Fruit fly (Drosophila melanogaster) whole organism, wandering third instar larva: ENCODE results near the gene f.

Experiments used
- Abd-B ChIP-seq: fragments of >200 bp; optimal IDR thresholded peaks from 2 replicates; lab custom pipeline; 2017; ENCODE audit warnings: missing biosample characterization, missing genetic modification characterization
- CG32264 ChIP-seq: fragments of 200-800 bp; sonication (Bioruptor generic); optimal IDR thresholded peaks from 2 replicates; lab custom pipeline; 2016; ENCODE audit warnings: missing biosample characterization, missing genetic modification characterization
- CG9705 ChIP-seq: fragments of 200-800 bp; sonication (Bioruptor generic); optimal IDR thresholded peaks from 2 replicates; lab custom pipeline; 2018; ENCODE audit warnings: missing biosample characterization, mild to moderate bottlenecking, missing genetic modification characterization
- Dfd ChIP-seq: fragments of >200 bp; optimal IDR thresholded peaks from 2 replicates; lab custom pipeline; 2017; ENCODE audit warnings: missing biosample characterization, missing genetic modification characterization
- GATAd ChIP-seq: sonication (Bioruptor generic); optimal IDR thresholded peaks from 2 replicates; lab custom pipeline; 2016; ENCODE audit warnings: missing biosample characterization, missing genetic modification characterization
- HLH106 ChIP-seq: fragments of 200-800 bp; optimal IDR thresholded peaks from 3 replicates; lab custom pipeline; 2019; ENCODE audit warnings: missing biosample characterization, mild to moderate bottlenecking, missing genetic modification characterization, moderate library complexity
- Hnf4 ChIP-seq: fragments of 200-800 bp; sonication (Bioruptor generic); optimal IDR thresholded peaks from 2 replicates; lab custom pipeline; 2016; ENCODE audit warnings: missing biosample characterization, mild to moderate bottlenecking, missing genetic modification characterization
- Hr78 ChIP-seq: fragments of >200 bp; optimal IDR thresholded peaks from 2 replicates; lab custom pipeline; 2017; ENCODE audit warnings: missing biosample characterization, missing genetic modification characterization
- Hr83 ChIP-seq: fragments of 200-300 bp; sonication (Bioruptor generic); optimal IDR thresholded peaks from 2 replicates; lab custom pipeline; 2016; ENCODE audit warnings: missing biosample characterization, mild to moderate bottlenecking, missing genetic modification characterization, moderate library complexity; ENCODE audit not compliant: poor library complexity, severe bottlenecking
- Jra ChIP-seq: sonication (Bioruptor generic); optimal IDR thresholded peaks from 2 replicates; lab custom pipeline; 2016; ENCODE audit warnings: missing biosample characterization, missing genetic modification characterization
- Mio ChIP-seq: sonication (Bioruptor generic); optimal IDR thresholded peaks from 2 replicates; lab custom pipeline; 2016; ENCODE audit warnings: missing biosample characterization, missing genetic modification characterization
- Myc ChIP-seq: fragments of >200 bp; optimal IDR thresholded peaks from 2 replicates; lab custom pipeline; 2017
- N ChIP-seq: fragments of >200 bp; optimal IDR thresholded peaks from 2 replicates; lab custom pipeline; 2018; ENCODE audit warnings: missing biosample characterization, missing external identifiers, missing genetic modification characterization
- OdsH ChIP-seq: fragments of 200-800 bp; sonication (Bioruptor generic); optimal IDR thresholded peaks from 2 replicates; lab custom pipeline; 2016; ENCODE audit warnings: missing biosample characterization, mild to moderate bottlenecking, missing genetic modification characterization
- Rel ChIP-seq, 2 experiments: fragments of 200-800 bp; sonication (Bioruptor generic) in 1 of 2; optimal IDR thresholded peaks; 2 replicates in 1 of 2; 3 replicates in 1 of 2; lab custom pipeline; 2016 to 2019; ENCODE audit warnings: mild to moderate bottlenecking in 2 of 2, missing biosample characterization in 2 of 2, missing genetic modification characterization in 2 of 2, moderate library complexity in 1 of 2
- Vsx2 ChIP-seq: fragments of 200-300, 225-300 bp; sonication (Bioruptor generic); optimal IDR thresholded peaks from 2 replicates; lab custom pipeline; 2018; ENCODE audit warnings: missing biosample characterization, missing genetic modification characterization; ENCODE audit not compliant: partially characterized antibody
- br ChIP-seq: fragments of 200-800 bp; sonication (Bioruptor generic); optimal IDR thresholded peaks from 2 replicates; lab custom pipeline; 2016; ENCODE audit warnings: missing biosample characterization, missing genetic modification characterization
- brk ChIP-seq: fragments of 200-800 bp; sonication (Bioruptor generic); optimal IDR thresholded peaks from 2 replicates; lab custom pipeline; 2016; ENCODE audit warnings: missing biosample characterization, mild to moderate bottlenecking, missing genetic modification characterization
- dl ChIP-seq, 2 experiments: fragments of 175-275, 200-275 bp in 1 of 2; fragments of 200-275 bp in 1 of 2; sonication (Bioruptor generic); optimal IDR thresholded peaks; lab custom pipeline; 2018; ENCODE audit warnings: mild to moderate bottlenecking in 2 of 2, missing biosample characterization in 2 of 2, missing genetic modification characterization in 2 of 2, moderate library complexity in 2 of 2; ENCODE audit not compliant: partially characterized antibody in 2 of 2, insufficient read depth in 1 of 2
- dmrt93B ChIP-seq: fragments of 200-800 bp; sonication (Bioruptor generic); optimal IDR thresholded peaks from 2 replicates; lab custom pipeline; 2018; ENCODE audit warnings: missing biosample characterization, mild to moderate bottlenecking, missing genetic modification characterization
- dsf ChIP-seq: sonication (Bioruptor generic); optimal IDR thresholded peaks from 2 replicates; lab custom pipeline; 2016; ENCODE audit warnings: missing biosample characterization, missing genetic modification characterization, borderline replicate concordance
- ey ChIP-seq: fragments of 200-800 bp; sonication (Bioruptor generic); optimal IDR thresholded peaks from 2 replicates; lab custom pipeline; 2016; ENCODE audit warnings: missing biosample characterization, missing genetic modification characterization
- foxo ChIP-seq, 2 experiments: fragments of 200-800 bp; sonication (Bioruptor generic); optimal IDR thresholded peaks; 2 replicates in 1 of 2; 3 replicates in 1 of 2; lab custom pipeline; 2016 to 2017; ENCODE audit warnings: missing biosample characterization in 2 of 2, missing genetic modification characterization in 2 of 2
- fru ChIP-seq: fragments of 200-800 bp; sonication (Bioruptor generic); optimal IDR thresholded peaks from 3 replicates; lab custom pipeline; 2016; ENCODE audit warnings: missing biosample characterization, mild to moderate bottlenecking, missing genetic modification characterization
- h ChIP-seq: fragments of 200-800 bp; sonication (Bioruptor generic); optimal IDR thresholded peaks from 3 replicates; lab custom pipeline; 2016; ENCODE audit warnings: missing biosample characterization, mild to moderate bottlenecking, missing genetic modification characterization
- jim ChIP-seq: fragments of 175-275, 200-325 bp; sonication (Bioruptor generic); optimal IDR thresholded peaks from 2 replicates; lab custom pipeline; 2016; ENCODE audit warnings: missing biosample characterization, mild to moderate bottlenecking, missing genetic modification characterization
- lola ChIP-seq: fragments of >200 bp; optimal IDR thresholded peaks from 2 replicates; lab custom pipeline; 2017; ENCODE audit warnings: missing biosample characterization, missing genetic modification characterization
- psq ChIP-seq: fragments of 200-800 bp; sonication (Bioruptor generic); optimal IDR thresholded peaks from 3 replicates; lab custom pipeline; 2017; ENCODE audit warnings: missing biosample characterization, mild to moderate bottlenecking, missing genetic modification characterization, moderate library complexity
- rgr ChIP-seq: fragments of 200-800 bp; sonication (Bioruptor generic); optimal IDR thresholded peaks from 3 replicates; lab custom pipeline; 2016; ENCODE audit warnings: missing biosample characterization, mild to moderate bottlenecking, missing genetic modification characterization
- sage ChIP-seq: fragments of 200-800 bp; sonication (Bioruptor generic); optimal IDR thresholded peaks from 2 replicates; lab custom pipeline; 2016; ENCODE audit warnings: missing biosample characterization, mild to moderate bottlenecking, missing genetic modification characterization
- sv ChIP-seq: fragments of 200-800 bp; sonication (Bioruptor generic); optimal IDR thresholded peaks from 3 replicates; lab custom pipeline; 2016; ENCODE audit warnings: missing biosample characterization, missing genetic modification characterization
- tai ChIP-seq: sonication (Bioruptor generic); optimal IDR thresholded peaks from 2 replicates; lab custom pipeline; 2016; ENCODE audit warnings: missing biosample characterization, missing genetic modification characterization
- usp ChIP-seq: fragments of >200 bp; optimal IDR thresholded peaks from 2 replicates; lab custom pipeline; 2017; ENCODE audit warnings: missing biosample characterization, missing genetic modification characterization

Gene f

dm6 chrX:17282196-17282595 lies 49.5 kb downstream of the f start, which contains the start of gene CG5445:
Gene CG5445 (plus strand): TSS chrX:17282496.
- no peak for TF ChIP-seq N (GFP tag; lab: Kevin White, UChicago)
- TF ChIP-seq, all 38 proteins: peak for 0

DNA sequence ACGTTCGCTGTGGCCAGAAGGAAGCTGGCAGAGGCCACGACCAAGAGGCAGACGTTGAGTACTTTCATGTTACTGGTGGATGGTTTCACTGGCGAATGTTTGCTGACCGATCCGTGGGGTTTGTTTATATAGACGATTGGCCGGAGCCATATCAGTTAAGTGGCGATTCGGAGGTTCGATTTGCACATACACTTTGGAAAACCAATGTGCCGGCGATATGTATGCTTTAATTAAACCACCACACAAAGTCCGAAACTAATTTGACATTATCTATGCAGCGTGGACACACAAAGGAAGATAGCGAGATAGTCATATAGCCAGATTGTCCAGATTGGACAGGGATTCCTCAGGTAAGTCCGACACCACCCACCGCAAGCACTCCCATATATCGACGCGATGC lies 49.9 kb downstream of the f start, which contains the start of gene CG8664:
Gene CG8664, minus strand, starts transcription at position 101 of the 400 bp plus-strand sequence.
- TF ChIP-seq CG9705 (GFP tag; lab: Kevin White, UChicago) (no peak), ey (GFP tag; lab: Kevin White, UChicago) (no peak), Hnf4 (GFP tag; lab: Kevin White, UChicago) (no peak), brk (GFP tag; lab: Kevin White, UChicago) (no peak), Hr78 (no peak), sage (GFP tag; lab: Kevin White, UChicago) (no peak)

DNA sequence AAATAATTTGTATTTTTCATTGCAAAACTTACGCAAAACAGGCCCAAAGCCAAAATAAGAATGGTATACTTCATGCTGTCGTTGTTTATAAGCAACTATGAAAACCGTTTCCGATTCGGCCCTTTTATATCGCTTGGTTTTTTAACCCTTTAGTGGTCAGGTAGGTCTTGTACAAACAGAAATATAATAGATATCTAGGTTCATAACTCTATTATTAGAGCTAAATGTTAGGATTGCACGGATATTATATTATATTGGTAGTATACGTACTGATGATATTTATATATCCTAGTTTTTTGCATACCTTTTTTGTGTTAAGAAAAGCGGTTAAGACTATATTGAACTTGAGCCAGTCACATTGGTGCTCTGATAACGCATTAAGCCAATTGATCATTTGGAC lies 51.7 kb downstream of the f start, which contains the start of gene CG8661:
Gene CG8661, minus strand, starts transcription at position 101 of the 400 bp plus-strand sequence.
- TF ChIP-seq psq (no peak), rgr (GFP tag; lab: Kevin White, UChicago) (no peak), Jra (GFP tag; lab: Kevin White, UChicago) (no peak), dmrt93B (GFP tag; lab: Kevin White, UChicago) (no peak), sv (GFP tag; lab: Kevin White, UChicago) (no peak), Hr83 (GFP tag; lab: Kevin White, UChicago) (no peak), brk (GFP tag; lab: Kevin White, UChicago) (no peak), GATAd (GFP tag; lab: Kevin White, UChicago) (no peak), h (no peak), CG9705 (GFP tag; lab: Kevin White, UChicago) (no peak), lola (GFP tag; lab: Kevin White, UChicago) (no peak), CG32264 (GFP tag; lab: Kevin White, UChicago) (no peak), Rel (GFP tag; optimal IDR thresholded peaks at IDR 0.05; lab: Kevin White, UChicago) (no peak), Rel (tag; optimal IDR thresholded peaks at IDR 0.05; lab: Kevin White, UChicago) (no peak)

- TF ChIP-seq HLH106 (tag; lab: Kevin White, UChicago) (no peak), psq (no peak), Myc (lab: Kevin White, UChicago) (no peak), dmrt93B (GFP tag; lab: Kevin White, UChicago) (no peak), Dfd (no peak), Abd-B (no peak), Hnf4 (GFP tag; lab: Kevin White, UChicago) (no peak), usp (GFP tag; lab: Kevin White, UChicago) (no peak), sv (GFP tag; lab: Kevin White, UChicago) (no peak), Hr83 (GFP tag; lab: Kevin White, UChicago) (no peak), foxo (GFP tag; optimal IDR thresholded peaks at IDR 0.05; lab: Kevin White, UChicago) (no peak), Vsx2 (GFP tag; lab: Kevin White, UChicago) (no peak), fru (GFP tag; lab: Kevin White, UChicago) (no peak)
These were observed 52.3 kb downstream of the f start for dm6 chrX:17285069-17285468.

DNA sequence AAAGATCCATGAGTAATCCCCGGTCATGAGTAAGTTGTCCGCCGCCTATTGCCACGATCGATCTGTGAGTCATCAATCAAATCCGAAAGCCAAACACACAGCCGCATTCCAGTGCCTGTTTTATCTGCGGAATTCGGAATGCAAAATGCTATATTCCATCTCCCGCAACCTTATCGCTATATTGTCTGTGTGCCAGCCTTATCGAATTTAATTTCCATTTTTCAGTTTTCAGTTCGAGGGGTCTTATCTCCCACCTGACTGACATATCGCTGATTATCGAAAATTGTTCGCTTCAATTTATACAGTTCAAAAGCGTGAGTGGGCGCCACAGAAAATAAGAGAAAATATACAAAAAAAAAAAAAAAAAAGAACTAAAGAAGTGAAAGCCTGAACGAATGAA lies 56.5 kb downstream of the f start:
- TF ChIP-seq h, result peak; percentile 30
- no peak for TF ChIP-seq HLH106 (tag; lab: Kevin White, UChicago)
- no peak for TF ChIP-seq Rel (GFP tag; optimal IDR thresholded peaks at IDR 0.05; lab: Kevin White, UChicago)
- peak; percentile 62 for TF ChIP-seq Rel (tag; optimal IDR thresholded peaks at IDR 0.05; lab: Kevin White, UChicago)
- TF ChIP-seq, all 38 proteins: peak for 2

dm6 chrX:17290154-17290959 lies 57.6 kb downstream of the f start:
- TF ChIP-seq dl (GFP tag; optimal IDR thresholded peaks at IDR 0.05; lab: Kevin White, UChicago; ENCODE audit: insufficient read depth in 1 of 2, partially characterized antibody in 2 of 2) (no peak), fru (GFP tag; lab: Kevin White, UChicago) (peak; percentile 4), OdsH (GFP tag; lab: Kevin White, UChicago) (no peak), usp (GFP tag; lab: Kevin White, UChicago) (no peak), rgr (GFP tag; lab: Kevin White, UChicago) (no peak), CG32264 (GFP tag; lab: Kevin White, UChicago) (no peak), br (GFP tag; lab: Kevin White, UChicago) (no peak), lola (GFP tag; lab: Kevin White, UChicago) (no peak), Hr83 (GFP tag; lab: Kevin White, UChicago) (no peak), Myc (lab: Kevin White, UChicago) (no peak), Abd-B (no peak), dmrt93B (GFP tag; lab: Kevin White, UChicago) (no peak), Rel (GFP tag; optimal IDR thresholded peaks at IDR 0.05; lab: Kevin White, UChicago) (no peak), Rel (tag; optimal IDR thresholded peaks at IDR 0.05; lab: Kevin White, UChicago) (peak; percentile 98), Dfd (no peak), h (peak; percentile 60), CG9705 (GFP tag; lab: Kevin White, UChicago) (no peak), Mio (GFP tag; lab: Kevin White, UChicago) (no peak), jim (GFP tag; lab: Kevin White, UChicago) (no peak), foxo (GFP tag; optimal IDR thresholded peaks at IDR 0.05; lab: Kevin White, UChicago) (peak in 1 of 2 experiments; percentile 20), HLH106 (tag; lab: Kevin White, UChicago) (no peak), Hr78 (no peak), tai (GFP tag; lab: Kevin White, UChicago) (no peak), dsf (GFP tag; lab: Kevin White, UChicago) (no peak), sage (GFP tag; lab: Kevin White, UChicago) (no peak), ey (GFP tag; lab: Kevin White, UChicago) (no peak), Vsx2 (GFP tag; lab: Kevin White, UChicago) (no peak)
